Fruit fly (Drosophila melanogaster): Measurements from ENCODE around the gene CG32204.

- TF ChIP-seq Dfd (GFP tag; optimal IDR thresholded peaks at IDR 0.05) (no peak), psq (GFP tag; optimal IDR thresholded peaks at IDR 0.05) (no peak), sage (GFP tag; optimal IDR thresholded peaks at IDR 0.05) (no peak), woc (GFP tag; optimal IDR thresholded peaks at IDR 0.05) (no peak), lola (GFP tag; optimal IDR thresholded peaks at IDR 0.05) (no peak)
Observed at dm6 chr3L:18993578-18994255, 47.9 kb upstream of the CG32204 start.

Measured in whole organism, wandering third instar larva.